Worm (Caenorhabditis elegans): ENCODE measurements around the gene srab-18.

ce11 chrV:9885918-9886488 lies 14.8 kb upstream of the srab-18 start, which contains the start of gene clp-9:
- TF ChIP-seq pat-9 (tag; optimal IDR thresholded peaks at IDR 0.05) (no peak), dmd-4 (tag; optimal IDR thresholded peaks at IDR 0.05; ENCODE audit: borderline replicate concordance) (no peak), nhr-11 (tag; optimal IDR thresholded peaks at IDR 0.05) (no peak), rnt-1 (tag; optimal IDR thresholded peaks at IDR 0.05) (no peak), madf-2 (tag; optimal IDR thresholded peaks at IDR 0.05) (no peak), ceh-18 (tag; optimal IDR thresholded peaks at IDR 0.05) (no peak), ceh-9 (tag; optimal IDR thresholded peaks at IDR 0.05) (no peak), fkh-10 (GFP tag; optimal IDR thresholded peaks at IDR 0.05) (no peak), tbx-7 (tag; optimal IDR thresholded peaks at IDR 0.05) (no peak), mec-3 (tag; optimal IDR thresholded peaks at IDR 0.05; ENCODE audit: borderline replicate concordance) (no peak), C08G9.2 (tag; optimal IDR thresholded peaks at IDR 0.05) (no peak)

All from whole organism, late embryonic.